Fruit fly (Drosophila melanogaster): ENCODE measurements around the gene nej.

Gene nej

dm6 chrX:9650048-9650447 lies 36.8 kb downstream of the nej start (continued):
- TF ChIP-seq GATAe (GFP tag; conservative IDR thresholded peaks at IDR 0.05) (no peak), CG9609 (GFP tag; optimal IDR thresholded peaks at IDR 0.05) (peak; percentile 13), CG12071 (GFP tag; optimal IDR thresholded peaks at IDR 0.05) (no peak), Xbp1 (GFP tag; optimal IDR thresholded peaks at IDR 0.05) (peak; percentile 63), CG11695 (GFP tag; IDR thresholded peaks at IDR 0.05) (no peak), CG1529 (GFP tag; optimal IDR thresholded peaks at IDR 0.05) (no peak), CG4424 (GFP tag; optimal IDR thresholded peaks at IDR 0.05) (peak; percentile 57), row (GFP tag; IDR thresholded peaks at IDR 0.05) (peak; percentile 70; the same call in 2 of the 3 replicates), unpg (GFP tag; optimal IDR thresholded peaks at IDR 0.05) (peak; percentile 54), eyg (GFP tag; optimal IDR thresholded peaks at IDR 0.05) (no peak), tx (GFP tag; optimal IDR thresholded peaks at IDR 0.05) (no peak), Oaz (GFP tag; IDR thresholded peaks at IDR 0.05) (no peak), slp2 (GFP tag; optimal IDR thresholded peaks at IDR 0.05) (no peak), BEAF-32 (GFP tag; optimal IDR thresholded peaks at IDR 0.05) (no peak), insv (GFP tag; optimal IDR thresholded peaks at IDR 0.05) (no peak), CG6175 (GFP tag; IDR thresholded peaks at IDR 0.05) (no peak), Meics (GFP tag; optimal IDR thresholded peaks at IDR 0.05) (no peak), vvl (GFP tag; IDR thresholded peaks at IDR 0.05) (peak; percentile 80), tna (GFP tag; IDR thresholded peaks at IDR 0.05; ENCODE audit: partially characterized antibody) (no peak), CG7556 (GFP tag; optimal IDR thresholded peaks at IDR 0.05) (no peak), lilli (GFP tag; optimal IDR thresholded peaks at IDR 0.05) (no peak), E2f1 (GFP tag; IDR thresholded peaks at IDR 0.05) (no peak), dm (GFP tag; optimal IDR thresholded peaks at IDR 0.05) (no peak), NfI (GFP tag; optimal IDR thresholded peaks at IDR 0.05) (peak; percentile 9), chinmo (GFP tag; IDR thresholded peaks at IDR 0.05; ENCODE audit: partially characterized antibody) (no peak), Chrac-16 (GFP tag; optimal IDR thresholded peaks at IDR 0.05) (peak; percentile 40), CG13296 (GFP tag; optimal IDR thresholded peaks at IDR 0.05) (no peak), CG32767 (GFP tag; IDR thresholded peaks at IDR 0.05) (no peak), CG32772 (GFP tag; IDR thresholded peaks at IDR 0.05) (peak; percentile 63; the same call in 1 of the 2 replicates), CG1602 (GFP tag; optimal IDR thresholded peaks at IDR 0.05) (peak; percentile 45), en (GFP tag; optimal IDR thresholded peaks at IDR 0.05) (no peak), so (GFP tag; IDR thresholded peaks at IDR 0.05) (no peak), lmd (GFP tag; IDR thresholded peaks at IDR 0.05) (peak; percentile 41; the same call in 1 of the 2 replicates), H2.0 (GFP tag; IDR thresholded peaks at IDR 0.05) (0 out of 2 replicates have a peak, but pooled peaks have one; percentile 6), CG8944 (GFP tag; optimal IDR thresholded peaks at IDR 0.05) (peak; percentile 48), ash1 (GFP tag; optimal IDR thresholded peaks at IDR 0.05) (no peak), ara (GFP tag; IDR thresholded peaks at IDR 0.05) (peak; percentile 64), CG2120 (GFP tag; optimal IDR thresholded peaks at IDR 0.05) (no peak), CG2875 (GFP tag; optimal IDR thresholded peaks at IDR 0.05) (peak; percentile 8), Mes4 (GFP tag; optimal IDR thresholded peaks at IDR 0.05) (peak; percentile 2), ssp (GFP tag; IDR thresholded peaks at IDR 0.05) (peak; percentile 43; the same call in 1 of the 2 replicates), da (GFP tag; optimal IDR thresholded peaks at IDR 0.05) (no peak), gcm (GFP tag; optimal IDR thresholded peaks at IDR 0.05) (peak; percentile 27), Bgb (GFP tag; IDR thresholded peaks at IDR 0.05; ENCODE audit: partially characterized antibody) (no peak), pb (GFP tag; optimal IDR thresholded peaks at IDR 0.05) (no peak), CG16815 (GFP tag; optimal IDR thresholded peaks at IDR 0.05) (peak; percentile 63), dmrt99B (tag; optimal IDR thresholded peaks at IDR 0.05) (peak; percentile 47), CG5953 (GFP tag; IDR thresholded peaks at IDR 0.05) (no peak), CkIIα-i1 (GFP tag; IDR thresholded peaks at IDR 0.05) (no peak), twi (tag; optimal IDR thresholded peaks at IDR 0.05) (no peak), run (tag; optimal IDR thresholded peaks at IDR 0.05) (no peak), yki (optimal IDR thresholded peaks at IDR 0.05) (no peak), CG10543 (GFP tag; optimal IDR thresholded peaks at IDR 0.05) (no peak)

Data from whole organism, embryonic.